Worm (Caenorhabditis elegans) whole organism, young adult: ENCODE measurements around the gene Y57G11C.22.

Experiments used
- B0019.2 ChIP-seq: fragments of 200-800 bp; sonication (Bioruptor generic); conservative IDR thresholded peaks from 2 replicates; pipeline ENCODE4 v1.3.6; 2022; ENCODE audit warnings: missing genetic modification reagents, missing genetic modification characterization, missing compliant biosample characterization
- C06A6.2 ChIP-seq: fragments of 200-800 bp; sonication (Bioruptor generic); conservative IDR thresholded peaks from 2 replicates; pipeline ENCODE4 v1.3.6; 2022; ENCODE audit warnings: missing genetic modification characterization, missing compliant biosample characterization
- C17E4.6 ChIP-seq: fragments of 200-800 bp; sonication (Bioruptor generic); IDR thresholded peaks from 2 replicates; pipeline ENCODE4 v1.3.6; 2022; ENCODE audit warnings: missing genetic modification reagents, missing genetic modification characterization, missing compliant biosample characterization
- F10E7.11 ChIP-seq: sonication (generic microtip); optimal IDR thresholded peaks from 2 replicates; lab custom pipeline; 2017; ENCODE audit warnings: mild to moderate bottlenecking, missing genetic modification characterization, moderate library complexity, missing compliant biosample characterization
- F33H1.4 ChIP-seq: fragments of 200-800 bp; sonication (Bioruptor generic); IDR thresholded peaks from 2 replicates; pipeline ENCODE4 v1.3.6; 2022; ENCODE audit warnings: missing genetic modification reagents, missing genetic modification characterization, missing compliant biosample characterization
- F57A8.1 ChIP-seq: fragments of 200-800 bp; sonication (Bioruptor generic); optimal IDR thresholded peaks from 2 replicates; lab custom pipeline; 2018; ENCODE audit warnings: mild to moderate bottlenecking, missing genetic modification characterization, moderate library complexity, missing compliant biosample characterization
- F57C9.4 ChIP-seq: sonication (generic microtip); optimal IDR thresholded peaks from 2 replicates; lab custom pipeline; 2017; ENCODE audit warnings: mild to moderate bottlenecking, missing genetic modification characterization, missing compliant biosample characterization
- T07F8.4 ChIP-seq: sonication (generic microtip); optimal IDR thresholded peaks from 2 replicates; lab custom pipeline; 2016; ENCODE audit warnings: mild to moderate bottlenecking, missing genetic modification characterization, moderate library complexity, missing compliant biosample characterization
- T26A5.8 ChIP-seq: sonication (generic microtip); optimal IDR thresholded peaks from 2 replicates; lab custom pipeline; 2016; ENCODE audit warnings: missing genetic modification characterization, missing compliant biosample characterization
- Y53F4B.3 ChIP-seq: fragments of 200-800 bp; sonication (Bioruptor generic); IDR thresholded peaks from 2 replicates; pipeline ENCODE4 v1.3.6; 2022; ENCODE audit warnings: missing genetic modification reagents, missing genetic modification characterization, missing compliant biosample characterization
- Y53G8AR.9 ChIP-seq: fragments of 200-800 bp; sonication (Bioruptor generic); conservative IDR thresholded peaks from 2 replicates; pipeline ENCODE4 v1.3.6; 2022; ENCODE audit warnings: missing genetic modification reagents, missing genetic modification characterization, missing compliant biosample characterization
- ZK185.1 ChIP-seq: sonication (generic microtip); optimal IDR thresholded peaks from 2 replicates; lab custom pipeline; 2016; ENCODE audit warnings: mild to moderate bottlenecking, missing genetic modification characterization, missing compliant biosample characterization; ENCODE audit not compliant: poor library complexity, severe bottlenecking
- aptf-3 ChIP-seq: fragments of 200-800 bp; sonication (Bioruptor generic); IDR thresholded peaks from 2 replicates; pipeline ENCODE4 v1.3.6; 2022; ENCODE audit warnings: missing genetic modification characterization, missing compliant biosample characterization
- attf-5 ChIP-seq: fragments of 200-800 bp; sonication (Bioruptor generic); optimal IDR thresholded peaks from 2 replicates; lab custom pipeline; 2018; ENCODE audit warnings: mild to moderate bottlenecking, missing genetic modification characterization, missing compliant biosample characterization
- bed-1 ChIP-seq: fragments of 200-800 bp; sonication (Bioruptor generic); IDR thresholded peaks from 2 replicates; pipeline ENCODE4 v1.3.6; 2022; ENCODE audit warnings: missing genetic modification reagents, missing genetic modification characterization, missing compliant biosample characterization
- ceh-27 ChIP-seq: fragments of 200-800 bp; sonication (Bioruptor generic); optimal IDR thresholded peaks from 2 replicates; lab custom pipeline; 2018; ENCODE audit warnings: mild to moderate bottlenecking, missing genetic modification characterization, moderate library complexity, missing compliant biosample characterization
- ceh-40 ChIP-seq: fragments of 200-800 bp; sonication (Bioruptor generic); IDR thresholded peaks from 2 replicates; pipeline ENCODE4 v1.3.6; 2022; ENCODE audit warnings: missing genetic modification characterization, missing compliant biosample characterization
- ceh-91 ChIP-seq: fragments of 200-800 bp; sonication (Bioruptor generic); IDR thresholded peaks from 2 replicates; pipeline ENCODE4 v1.3.6; 2022; ENCODE audit warnings: missing genetic modification reagents, missing genetic modification characterization, missing compliant biosample characterization
- die-1 ChIP-seq: sonication (generic microtip); optimal IDR thresholded peaks from 2 replicates; lab custom pipeline; 2016; ENCODE audit warnings: missing genotype, mild to moderate bottlenecking, missing genetic modification characterization, missing compliant biosample characterization
- dox-1 ChIP-seq: fragments of 200-800 bp; sonication (Bioruptor generic); IDR thresholded peaks from 2 replicates; pipeline ENCODE4 v1.3.6; 2022; ENCODE audit warnings: missing genetic modification reagents, missing genetic modification characterization, missing compliant biosample characterization
- dpff-1 ChIP-seq: sonication (generic microtip); optimal IDR thresholded peaks from 2 replicates; lab custom pipeline; 2017; ENCODE audit warnings: mild to moderate bottlenecking, missing genetic modification characterization, missing compliant biosample characterization
- dpl-1 ChIP-seq: fragments of 150-350 bp; optimal IDR thresholded peaks from 2 replicates; lab custom pipeline; 2014; ENCODE audit warnings: missing biosample characterization, missing genetic modification reagents, missing genetic modification characterization
- egl-18 ChIP-seq: fragments of 200-800 bp; sonication (Bioruptor generic); IDR thresholded peaks from 2 replicates; pipeline ENCODE4 v1.3.6; 2022; ENCODE audit warnings: missing genetic modification reagents, missing genetic modification characterization, missing compliant biosample characterization
- egl-44 ChIP-seq: fragments of 200-800 bp; sonication (Bioruptor generic); IDR thresholded peaks from 2 replicates; pipeline ENCODE4 v1.3.6; 2022; ENCODE audit warnings: missing genetic modification reagents, missing genetic modification characterization, missing compliant biosample characterization
- gei-17 ChIP-seq: fragments of 200-800 bp; sonication (Bioruptor generic); optimal IDR thresholded peaks from 2 replicates; lab custom pipeline; 2018; ENCODE audit warnings: mild to moderate bottlenecking, missing genetic modification characterization, missing compliant biosample characterization
- him-1 ChIP-seq: sonication (generic microtip); optimal IDR thresholded peaks from 2 replicates; lab custom pipeline; 2016; ENCODE audit warnings: missing genotype, missing genetic modification reagents, missing genetic modification characterization, missing compliant biosample characterization
- hlh-12 ChIP-seq: sonication (generic microtip); optimal IDR thresholded peaks from 2 replicates; lab custom pipeline; 2016; ENCODE audit warnings: missing genetic modification characterization, missing compliant biosample characterization
- hsf-1 ChIP-seq: fragments of 200-800 bp; sonication (Bioruptor generic); IDR thresholded peaks from 2 replicates; pipeline ENCODE4 v1.3.6; 2022; ENCODE audit warnings: missing genetic modification reagents, missing genetic modification characterization, missing compliant biosample characterization
- lin-26 ChIP-seq: fragments of 200-800 bp; sonication (Bioruptor generic); IDR thresholded peaks from 2 replicates; pipeline ENCODE4 v1.3.6; 2022; ENCODE audit warnings: missing genetic modification reagents, missing genetic modification characterization, missing compliant biosample characterization
- lin-35 ChIP-seq, 3 experiments: fragments of 150-350 bp in 2 of 3; sonication (generic microtip) in 1 of 3; optimal IDR thresholded peaks; 2 replicates each; lab custom pipeline; 2014 to 2018; ENCODE audit warnings: missing biosample characterization in 3 of 3, missing genetic modification characterization in 3 of 3, missing genetic modification reagents in 3 of 3
- lin-40 ChIP-seq: sonication (generic microtip); optimal IDR thresholded peaks from 2 replicates; lab custom pipeline; 2016; ENCODE audit warnings: missing genetic modification characterization, mild to moderate bottlenecking, missing compliant biosample characterization, missing genotype, missing genetic modification reagents
- lir-1 ChIP-seq: fragments of 200-800 bp; sonication (Bioruptor generic); conservative IDR thresholded peaks from 2 replicates; pipeline ENCODE4 v1.3.6; 2022; ENCODE audit warnings: missing genetic modification reagents, missing genetic modification characterization, missing compliant biosample characterization
- lsy-27 ChIP-seq: sonication (generic microtip); optimal IDR thresholded peaks from 2 replicates; lab custom pipeline; 2017; ENCODE audit warnings: missing genetic modification characterization, mild to moderate bottlenecking, missing compliant biosample characterization, antibody characterized with exemption, missing genotype, borderline replicate concordance; ENCODE audit not compliant: insufficient read depth
- madf-3 ChIP-seq: fragments of 200-800 bp; sonication (Bioruptor generic); IDR thresholded peaks from 2 replicates; pipeline ENCODE4 v1.3.6; 2022; ENCODE audit warnings: missing genetic modification reagents, missing genetic modification characterization, missing compliant biosample characterization
- nfya-1 ChIP-seq: sonication (generic microtip); optimal IDR thresholded peaks from 2 replicates; lab custom pipeline; 2017; ENCODE audit warnings: antibody characterized with exemption, missing compliant biosample characterization, missing genetic modification characterization, borderline replicate concordance; ENCODE audit not compliant: insufficient read depth
- nfya-2 ChIP-seq: fragments of 200-800 bp; sonication (Bioruptor generic); IDR thresholded peaks from 2 replicates; pipeline ENCODE4 v1.3.6; 2022; ENCODE audit warnings: missing genetic modification reagents, missing genetic modification characterization, missing compliant biosample characterization
- nhr-120 ChIP-seq: fragments of 200-800 bp; sonication (Bioruptor generic); IDR thresholded peaks from 2 replicates; pipeline ENCODE4 v1.3.6; 2022; ENCODE audit warnings: missing genetic modification characterization, missing compliant biosample characterization
- nhr-80 ChIP-seq: sonication (generic microtip); optimal IDR thresholded peaks from 2 replicates; lab custom pipeline; 2016; ENCODE audit warnings: missing genetic modification characterization, missing compliant biosample characterization
- rcor-1 ChIP-seq: fragments of 200-800 bp; sonication (Bioruptor generic); IDR thresholded peaks from 2 replicates; pipeline ENCODE4 v1.3.6; 2022; ENCODE audit warnings: missing genetic modification reagents, missing genetic modification characterization, missing compliant biosample characterization
- sea-2 ChIP-seq: fragments of 200-800 bp; sonication (Bioruptor generic); IDR thresholded peaks from 2 replicates; pipeline ENCODE4 v1.3.6; 2022; ENCODE audit warnings: missing genetic modification characterization, missing compliant biosample characterization
- snpc-1.1 ChIP-seq: sonication (generic microtip); optimal IDR thresholded peaks from 2 replicates; lab custom pipeline; 2017; ENCODE audit warnings: missing genetic modification characterization, mild to moderate bottlenecking, missing compliant biosample characterization, antibody characterized with exemption, moderate library complexity, missing genotype, missing genetic modification reagents; ENCODE audit not compliant: insufficient read depth
- snpc-1.3 ChIP-seq: sonication (generic microtip); optimal IDR thresholded peaks from 2 replicates; lab custom pipeline; 2017; ENCODE audit warnings: missing genetic modification characterization, mild to moderate bottlenecking, missing compliant biosample characterization, antibody characterized with exemption, moderate library complexity, missing genotype, missing genetic modification reagents; ENCODE audit not compliant: insufficient read depth
- tbp1 ChIP-seq: fragments of 200-800 bp; sonication (Bioruptor generic); optimal IDR thresholded peaks from 2 replicates; lab custom pipeline; 2018; ENCODE audit warnings: mild to moderate bottlenecking, missing genetic modification characterization, missing compliant biosample characterization
- unc-130 ChIP-seq: sonication (generic microtip); optimal IDR thresholded peaks from 2 replicates; lab custom pipeline; 2016; ENCODE audit warnings: missing genetic modification reagents, missing genetic modification characterization, missing compliant biosample characterization
- xnd-1 ChIP-seq: sonication (generic microtip); optimal IDR thresholded peaks from 2 replicates; lab custom pipeline; 2016; ENCODE audit warnings: missing genotype, missing genetic modification reagents, missing genetic modification characterization, missing compliant biosample characterization
- ztf-18 ChIP-seq: sonication (generic microtip); optimal IDR thresholded peaks from 2 replicates; lab custom pipeline; 2016; ENCODE audit warnings: missing genotype, mild to moderate bottlenecking, missing genetic modification characterization, missing compliant biosample characterization
- ztf-22 ChIP-seq: fragments of 200-800 bp; sonication (Bioruptor generic); optimal IDR thresholded peaks from 2 replicates; lab custom pipeline; 2018; ENCODE audit warnings: mild to moderate bottlenecking, missing genetic modification characterization, moderate library complexity, missing compliant biosample characterization
- ztf-28 ChIP-seq: fragments of 200-800 bp; sonication (Bioruptor generic); IDR thresholded peaks from 2 replicates; pipeline ENCODE4 v1.3.6; 2022; ENCODE audit warnings: missing genetic modification reagents, missing genetic modification characterization, missing compliant biosample characterization
- ztf-6 ChIP-seq: fragments of 200-800 bp; sonication (Bioruptor generic); IDR thresholded peaks from 2 replicates; pipeline ENCODE4 v1.3.6; 2022; ENCODE audit warnings: missing genetic modification reagents, missing genetic modification characterization, missing compliant biosample characterization

Y57G11C.22 gene

DNA sequence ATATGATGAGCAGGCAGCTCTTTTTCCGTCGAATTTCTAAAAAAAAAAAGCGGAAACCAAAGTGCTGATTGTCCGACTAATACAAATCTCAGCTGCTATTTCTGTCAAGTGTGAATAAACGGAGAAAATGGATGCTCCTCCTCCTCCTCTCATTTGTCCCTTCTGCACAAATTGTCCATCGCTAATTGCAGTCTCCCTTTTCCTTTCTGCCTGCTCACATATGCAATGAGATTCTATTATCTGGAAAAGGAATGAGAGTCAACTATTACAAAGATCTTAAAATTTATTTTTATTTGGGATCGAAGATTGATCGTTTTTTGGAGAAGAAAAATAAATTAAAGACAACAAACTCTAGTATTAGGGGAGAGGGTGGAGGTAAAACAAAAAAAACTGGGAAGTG is 14.7 kb upstream of the Y57G11C.22 start (continued):
- peak; percentile 24 for TF ChIP-seq him-1 (tag; lab: Kevin White, UChicago)
- TF ChIP-seq T26A5.8 (tag; lab: Kevin White, UChicago): no peak
- TF ChIP-seq lin-26 (GFP tag; lab: Robert Waterston, UW): no peak
- TF ChIP-seq unc-130: no peak
- TF ChIP-seq F10E7.11 (tag; lab: Kevin White, UChicago): peak; percentile 63
- TF ChIP-seq T07F8.4 (tag; lab: Kevin White, UChicago): no peak
- TF ChIP-seq lin-40 (tag; lab: Kevin White, UChicago): peak; percentile 41
- TF ChIP-seq aptf-3 (GFP tag; lab: Robert Waterston, UW): no peak
- no peak for TF ChIP-seq ztf-6
- no peak for TF ChIP-seq Y53F4B.3 (GFP tag; lab: Robert Waterston, UW)
- peak; percentile 40 for TF ChIP-seq nhr-80 (tag; lab: Kevin White, UChicago)
- no peak for TF ChIP-seq nfya-2 (GFP tag; lab: Robert Waterston, UW)
- no peak for TF ChIP-seq snpc-1.3
- TF ChIP-seq lin-35 (GFP tag; optimal IDR thresholded peaks at IDR 0.05; lab: Kevin White, UChicago): peak in 1 of 3 experiments; percentile 29
- TF ChIP-seq dpl-1 (GFP tag; lab: Kevin White, UChicago): no peak
- no peak for TF ChIP-seq nhr-120 (GFP tag; lab: Robert Waterston, UW)
- TF ChIP-seq die-1 (tag; lab: Kevin White, UChicago): peak; percentile 52
- no peak for TF ChIP-seq ceh-27 (GFP tag; lab: Kevin White, UChicago)
- no peak for TF ChIP-seq egl-44 (GFP tag; lab: Robert Waterston, UW)
- no peak for TF ChIP-seq sea-2
- no peak for TF ChIP-seq egl-18 (GFP tag; lab: Robert Waterston, UW)
- no peak; the same call in 1 of the 2 replicates for TF ChIP-seq madf-3 (GFP tag; lab: Robert Waterston, UW)
- peak; percentile 87; the same call in 1 of the 2 replicates for TF ChIP-seq Y53G8AR.9 (GFP tag; lab: Robert Waterston, UW)
- no peak for TF ChIP-seq nfya-1 (tag; lab: Kevin White, UChicago)
- TF ChIP-seq rcor-1 (GFP tag; lab: Robert Waterston, UW): no peak
- no peak for TF ChIP-seq F57C9.4
- TF ChIP-seq F57A8.1: no peak
- no peak for TF ChIP-seq lsy-27
- no peak for TF ChIP-seq attf-5 (GFP tag; lab: Kevin White, UChicago)
- peak; percentile 41 for TF ChIP-seq ZK185.1 (tag; lab: Kevin White, UChicago)
- TF ChIP-seq tbp1: peak; percentile 41
- TF ChIP-seq bed-1 (GFP tag; lab: Robert Waterston, UW): no peak
- no peak for TF ChIP-seq hsf-1 (GFP tag; lab: Robert Waterston, UW)
- TF ChIP-seq ceh-40 (GFP tag; lab: Robert Waterston, UW): no peak
- peak; percentile 33; the same call in 1 of the 2 replicates for TF ChIP-seq F33H1.4
- TF ChIP-seq C17E4.6: no peak; the same call in 1 of the 2 replicates
- TF ChIP-seq dpff-1 (tag; lab: Kevin White, UChicago): no peak
- TF ChIP-seq C06A6.2 (GFP tag; lab: Robert Waterston, UW): no peak
- no peak for TF ChIP-seq lir-1
- no peak for TF ChIP-seq xnd-1 (tag; lab: Kevin White, UChicago)
- no peak for TF ChIP-seq snpc-1.1 (tag; lab: Kevin White, UChicago)
- TF ChIP-seq ceh-91 (GFP tag; lab: Robert Waterston, UW): no peak
- no peak for TF ChIP-seq ztf-22 (GFP tag; lab: Kevin White, UChicago)
- no peak for TF ChIP-seq B0019.2
- TF ChIP-seq dox-1 (GFP tag; lab: Robert Waterston, UW): no peak
- TF ChIP-seq ztf-28 (GFP tag; lab: Robert Waterston, UW): no peak
- TF ChIP-seq hlh-12 (tag; lab: Kevin White, UChicago): no peak
- TF ChIP-seq ztf-18 (tag; lab: Kevin White, UChicago): peak; percentile 49
- no peak for TF ChIP-seq gei-17 (GFP tag; lab: Kevin White, UChicago)
